Worm (Caenorhabditis elegans) whole organism, mixed stage, embryonic: Measurements from ENCODE around the gene ZK899.3.
"Not testable (repeated sequence)": the region's sequence is repeated elsewhere in the genome, so short reads cannot be mapped to it uniquely, and the experiment has no call there.

ENCODE experiments used
- ceh-83 ChIP-seq: fragments of 200-800 bp; sonication (Bioruptor generic); optimal IDR thresholded peaks from 2 replicates; lab custom pipeline; 2018; ENCODE audit warnings: mild to moderate bottlenecking, missing genetic modification characterization, missing compliant biosample characterization
- mab-5 ChIP-seq: fragments of 150-350 bp; optimal IDR thresholded peaks from 2 replicates; lab custom pipeline; 2014; ENCODE audit warnings: missing biosample characterization, missing genetic modification characterization
- nhr-28 ChIP-seq: fragments of 150-350 bp; optimal IDR thresholded peaks from 2 replicates; lab custom pipeline; 2014; ENCODE audit warnings: missing biosample characterization, missing genetic modification characterization

DNA sequence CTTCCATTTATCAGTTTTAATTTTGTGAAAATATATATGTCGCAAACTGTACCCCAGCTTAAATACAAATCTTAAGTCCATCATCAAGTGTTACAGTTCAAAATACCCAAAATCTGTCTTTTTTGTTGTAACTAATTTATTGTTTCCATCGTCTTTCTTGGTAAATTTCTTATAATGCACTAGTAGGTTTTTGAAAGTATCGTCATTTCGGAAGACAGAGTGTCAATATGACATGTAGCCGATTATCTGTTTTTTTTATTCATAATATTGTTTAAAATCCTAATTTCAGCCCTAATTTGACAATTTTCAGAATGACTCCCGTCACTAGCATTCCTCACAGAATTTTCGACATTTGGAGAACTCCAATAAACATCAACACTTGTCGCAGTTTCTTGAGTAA lies 10.1 kb downstream of the ZK899.3 start, which contains the start of gene ZK899.6:
- TF ChIP-seq nhr-28, ceh-83, mab-5: not testable (repeated sequence)
